Fruit fly (Drosophila melanogaster): Measurements from ENCODE around the gene CG2698.

Gene CG2698

dm6 chr3R:8027203-8027688 is 25.9 kb downstream of the CG2698 start (continued):
- TF ChIP-seq oc (tag; optimal IDR thresholded peaks at IDR 0.05) (peak; percentile 81), hth (optimal IDR thresholded peaks at IDR 0.05) (no peak), B-H1 (GFP tag; IDR thresholded peaks at IDR 0.05) (peak; percentile 41; the same call in 2 of the 3 replicates), stwl (tag; optimal IDR thresholded peaks at IDR 0.05) (no peak), CG12942 (GFP tag; optimal IDR thresholded peaks at IDR 0.05) (peak; percentile 81), D19A (tag; optimal IDR thresholded peaks at IDR 0.05) (peak; percentile 100), vnd (GFP tag; IDR thresholded peaks at IDR 0.05; ENCODE audit: partially characterized antibody) (no peak), zen2 (GFP tag; IDR thresholded peaks at IDR 0.05; ENCODE audit: partially characterized antibody) (no peak), CG7839 (tag; optimal IDR thresholded peaks at IDR 0.05) (peak; percentile 93), D19B (GFP tag; optimal IDR thresholded peaks at IDR 0.05) (peak; percentile 19), row (GFP tag; IDR thresholded peaks at IDR 0.05) (peak; percentile 93), pita (GFP tag; optimal IDR thresholded peaks at IDR 0.05) (no peak), gfzf (GFP tag; optimal IDR thresholded peaks at IDR 0.05) (no peak), Scr (GFP tag; IDR thresholded peaks at IDR 0.05; ENCODE audit: partially characterized antibody) (no peak), Neu2 (GFP tag; optimal IDR thresholded peaks at IDR 0.05; ENCODE audit: borderline replicate concordance) (no peak), CG9437 (GFP tag; optimal IDR thresholded peaks at IDR 0.05) (peak; percentile 94), eve (GFP tag; optimal IDR thresholded peaks at IDR 0.05) (no peak), luna (GFP tag; optimal IDR thresholded peaks at IDR 0.05) (no peak), lov (optimal IDR thresholded peaks at IDR 0.05) (no peak), lov (GFP tag; IDR thresholded peaks at IDR 0.05) (no peak), Aef1 (GFP tag; IDR thresholded peaks at IDR 0.05) (peak; percentile 53; the same call in 2 of the 3 replicates), caup (GFP tag; optimal IDR thresholded peaks at IDR 0.05; ENCODE audit: severe bottlenecking) (peak; percentile 79), hkb (optimal IDR thresholded peaks at IDR 0.05) (no peak), hkb (GFP tag; IDR thresholded peaks at IDR 0.05) (peak; percentile 87), sqz (GFP tag; optimal IDR thresholded peaks at IDR 0.05) (no peak), CG10543 (GFP tag; optimal IDR thresholded peaks at IDR 0.05) (peak; percentile 84), nmo (GFP tag; optimal IDR thresholded peaks at IDR 0.05) (peak; percentile 92), wdn (GFP tag; IDR thresholded peaks at IDR 0.05) (peak; percentile 59), CG9817 (tag; optimal IDR thresholded peaks at IDR 0.05) (peak; percentile 80), mirr (GFP tag; optimal IDR thresholded peaks at IDR 0.05) (no peak), CG7928 (GFP tag; optimal IDR thresholded peaks at IDR 0.05) (no peak), Atf-2 (GFP tag; optimal IDR thresholded peaks at IDR 0.05) (peak; percentile 22), HHEX (GFP tag; optimal IDR thresholded peaks at IDR 0.05) (peak; percentile 83), Camta (GFP tag; optimal IDR thresholded peaks at IDR 0.05) (no peak), CG2199 (GFP tag; IDR thresholded peaks at IDR 0.05) (no peak), Dad (GFP tag; optimal IDR thresholded peaks at IDR 0.05) (no peak), odd (GFP tag; optimal IDR thresholded peaks at IDR 0.05) (peak; percentile 93), CG10321 (GFP tag; IDR thresholded peaks at IDR 0.05) (peak; percentile 44; the same call in 1 of the 2 replicates), CG4360 (GFP tag; IDR thresholded peaks at IDR 0.05) (0 out of 2 replicates have a peak, but pooled peaks have one; percentile 23), Hmr (GFP tag; optimal IDR thresholded peaks at IDR 0.05) (peak; percentile 95), CG12104 (GFP tag; optimal IDR thresholded peaks at IDR 0.05) (peak; percentile 77), lola (GFP tag; optimal IDR thresholded peaks at IDR 0.05) (peak in 1 of 3 experiments; percentile 90), CG7963 (GFP tag; IDR thresholded peaks at IDR 0.05; ENCODE audit: partially characterized antibody) (no peak), Optix (GFP tag; IDR thresholded peaks at IDR 0.05) (0 out of 3 replicates have a peak, but pooled peaks have one; percentile 9), CrebB (tag; optimal IDR thresholded peaks at IDR 0.05) (peak; percentile 49), Dref (GFP tag; IDR thresholded peaks at IDR 0.05) (no peak), HLHmδ (GFP tag; optimal IDR thresholded peaks at IDR 0.05) (no peak), Nf-YC (tag; optimal IDR thresholded peaks at IDR 0.05) (peak; percentile 74), Blimp-1 (GFP tag; optimal IDR thresholded peaks at IDR 0.05) (peak; percentile 86), pb (GFP tag; optimal IDR thresholded peaks at IDR 0.05) (no peak)

All from whole organism, embryonic.